Fruit fly (Drosophila melanogaster) whole organism, embryonic: ENCODE measurements around the gene Rsph3.
A peak's percentile ranks its signal among the peaks of the same experiment; 100 is the strongest.

ENCODE experiments used
- CG10209 ChIP-seq: fragments of 200-800 bp; sonication (Bioruptor generic); optimal IDR thresholded peaks from 3 replicates; lab custom pipeline; 2017; ENCODE audit warnings: missing biosample characterization, mild to moderate bottlenecking, missing genetic modification characterization, missing genetic modification reagents
- CG1024 ChIP-seq: fragments of 200-800 bp; sonication (Bioruptor generic); IDR thresholded peaks from 2 replicates; pipeline ENCODE4 v1.3.6; 2022; ENCODE audit warnings: missing biosample characterization, missing genetic modification characterization
- CG10959 ChIP-seq: fragments of 200-800 bp; sonication (Bioruptor generic); IDR thresholded peaks from 2 replicates; pipeline ENCODE4 v1.3.6; 2022; ENCODE audit warnings: missing biosample characterization, missing genetic modification characterization
- CG11093 ChIP-seq: fragments of 200-800 bp; sonication (Bioruptor generic); IDR thresholded peaks from 3 replicates; pipeline ENCODE4 v1.3.6; 2022; ENCODE audit warnings: missing biosample characterization, missing genetic modification characterization
- CG12659 ChIP-seq: fragments of 200-800 bp; sonication (Bioruptor generic); optimal IDR thresholded peaks from 3 replicates; lab custom pipeline; 2017; ENCODE audit warnings: mild to moderate bottlenecking, missing biosample characterization, missing genetic modification reagents, missing genetic modification characterization
- CG13424 ChIP-seq: fragments of 200-800 bp; sonication (Bioruptor generic); optimal IDR thresholded peaks from 2 replicates; lab custom pipeline; 2019; ENCODE audit warnings: missing biosample characterization, mild to moderate bottlenecking, missing genetic modification characterization, moderate library complexity
- CG13775 ChIP-seq: fragments of 200-800 bp; sonication (Bioruptor generic); optimal IDR thresholded peaks from 3 replicates; lab custom pipeline; 2017; ENCODE audit warnings: missing biosample characterization, mild to moderate bottlenecking, missing genetic modification characterization
- CG15601 ChIP-seq: fragments of 200-800 bp; sonication (Bioruptor generic); optimal IDR thresholded peaks from 3 replicates; lab custom pipeline; 2019; ENCODE audit warnings: missing biosample characterization, mild to moderate bottlenecking, missing genetic modification characterization, moderate library complexity
- CG1792 ChIP-seq: fragments of 200-800 bp; sonication (Bioruptor generic); optimal IDR thresholded peaks from 2 replicates; lab custom pipeline; 2016; ENCODE audit warnings: missing biosample characterization, missing genetic modification characterization
- CG3163 ChIP-seq: fragments of 200-800 bp; sonication (Bioruptor generic); optimal IDR thresholded peaks from 3 replicates; lab custom pipeline; 2016; ENCODE audit warnings: missing biosample characterization, missing genetic modification characterization
- CG32772 ChIP-seq: fragments of 200-800 bp; sonication (Bioruptor generic); IDR thresholded peaks from 2 replicates; pipeline ENCODE4 v1.3.6; 2022; ENCODE audit warnings: missing biosample characterization, missing genetic modification characterization
- CG4820 ChIP-seq: fragments of 200-800 bp; sonication (Bioruptor generic); optimal IDR thresholded peaks from 3 replicates; lab custom pipeline; 2016; ENCODE audit warnings: missing biosample characterization, missing genetic modification characterization
- CG6683 ChIP-seq: fragments of 200-800 bp; sonication (Bioruptor generic); optimal IDR thresholded peaks from 2 replicates; lab custom pipeline; 2017; ENCODE audit warnings: missing biosample characterization, mild to moderate bottlenecking, missing genetic modification characterization, missing genetic modification reagents
- CG8089 ChIP-seq: fragments of 200-800 bp; sonication (Bioruptor generic); optimal IDR thresholded peaks from 3 replicates; lab custom pipeline; 2016; ENCODE audit warnings: missing biosample characterization, missing genetic modification characterization
- CG8388 ChIP-seq: fragments of 200-800 bp; sonication (Bioruptor generic); optimal IDR thresholded peaks from 2 replicates; lab custom pipeline; 2019; ENCODE audit warnings: missing biosample characterization, mild to moderate bottlenecking, missing genetic modification characterization, moderate library complexity
- CG8478 ChIP-seq: fragments of >200 bp; optimal IDR thresholded peaks from 2 replicates; lab custom pipeline; 2018
- CkIIα-i1 ChIP-seq: fragments of 200-800 bp; sonication (Bioruptor generic); IDR thresholded peaks from 2 replicates; pipeline ENCODE4 v1.3.6; 2022; ENCODE audit warnings: missing biosample characterization, missing genetic modification characterization
- HLH3B ChIP-seq: fragments of 200-800 bp; sonication (Bioruptor generic); IDR thresholded peaks from 2 replicates; pipeline ENCODE4 v1.3.6; 2022; ENCODE audit warnings: missing biosample characterization, missing genetic modification characterization
- HLHmδ ChIP-seq: fragments of 200-800 bp; sonication (Bioruptor generic); optimal IDR thresholded peaks from 2 replicates; lab custom pipeline; 2018; ENCODE audit warnings: missing biosample characterization, mild to moderate bottlenecking, missing genetic modification characterization, moderate library complexity
- Hey ChIP-seq: fragments of 200-800 bp; sonication (Bioruptor generic); optimal IDR thresholded peaks from 3 replicates; lab custom pipeline; 2018; ENCODE audit warnings: missing biosample characterization, mild to moderate bottlenecking, missing genetic modification characterization
- Mad ChIP-seq: fragments of 200-800 bp; sonication (Bioruptor generic); optimal IDR thresholded peaks from 2 replicates; lab custom pipeline; 2016; ENCODE audit warnings: missing biosample characterization, missing genetic modification characterization
- Neu2 ChIP-seq: fragments of 200-800 bp; sonication (Bioruptor generic); optimal IDR thresholded peaks from 3 replicates; lab custom pipeline; 2016; ENCODE audit warnings: missing biosample characterization, missing genetic modification characterization, borderline replicate concordance
- Nf-YC ChIP-seq: fragments of 200-800 bp; optimal IDR thresholded peaks from 3 replicates; lab custom pipeline; 2019; ENCODE audit warnings: missing biosample characterization, mild to moderate bottlenecking, missing genetic modification characterization, moderate library complexity
- Opbp ChIP-seq: fragments of 200-800 bp; sonication (Bioruptor generic); IDR thresholded peaks from 3 replicates; pipeline ENCODE4 v1.3.6; 2022; ENCODE audit warnings: missing biosample characterization, missing genetic modification characterization; ENCODE audit not compliant: partially characterized antibody
- Sox100B ChIP-seq: fragments of 200-800 bp; sonication (Bioruptor generic); optimal IDR thresholded peaks from 3 replicates; lab custom pipeline; 2018; ENCODE audit warnings: missing biosample characterization, mild to moderate bottlenecking, missing genetic modification characterization
- Sox102F ChIP-seq: fragments of 200-800 bp; sonication (Bioruptor generic); optimal IDR thresholded peaks from 2 replicates; lab custom pipeline; 2018; ENCODE audit warnings: missing biosample characterization, mild to moderate bottlenecking, missing genetic modification characterization, moderate library complexity
- Usf ChIP-seq: fragments of 200-800 bp; sonication (Bioruptor generic); optimal IDR thresholded peaks from 2 replicates; lab custom pipeline; 2017; ENCODE audit warnings: missing genotype, missing biosample characterization, missing genetic modification characterization
- Xrp1 ChIP-seq: fragments of 200-800 bp; sonication (Bioruptor generic); IDR thresholded peaks from 2 replicates; pipeline ENCODE4 v1.3.6; 2022; ENCODE audit warnings: missing biosample characterization, missing genetic modification characterization
- bab2 ChIP-seq: fragments of 200-800 bp; sonication (Bioruptor generic); optimal IDR thresholded peaks from 2 replicates; lab custom pipeline; 2016; ENCODE audit warnings: missing biosample characterization, missing genetic modification characterization
- cas ChIP-seq: fragments of 200-800 bp; sonication (Bioruptor generic); IDR thresholded peaks from 2 replicates; pipeline ENCODE4 v1.3.6; 2022; ENCODE audit warnings: missing biosample characterization, missing genetic modification characterization
- cg ChIP-seq: fragments of 200-800 bp; sonication (Bioruptor generic); optimal IDR thresholded peaks from 3 replicates; lab custom pipeline; 2019; ENCODE audit warnings: missing biosample characterization, mild to moderate bottlenecking, missing genetic modification characterization, moderate library complexity
- crol ChIP-seq: fragments of 200-800 bp; sonication (Bioruptor generic); IDR thresholded peaks from 2 replicates; pipeline ENCODE4 v1.3.6; 2022; ENCODE audit warnings: missing biosample characterization, missing genetic modification characterization
- cwo ChIP-seq: fragments of 200-800 bp; sonication (Bioruptor generic); optimal IDR thresholded peaks from 3 replicates; lab custom pipeline; 2017; ENCODE audit warnings: missing biosample characterization, missing genetic modification characterization, mild to moderate bottlenecking, moderate library complexity, missing genetic modification reagents
- dimm ChIP-seq: fragments of 200-800 bp; sonication (Bioruptor generic); IDR thresholded peaks from 2 replicates; pipeline ENCODE4 v1.3.6; 2022; ENCODE audit warnings: missing biosample characterization, missing genetic modification characterization
- en ChIP-seq: fragments of 200-800 bp; sonication (Bioruptor generic); optimal IDR thresholded peaks from 2 replicates; lab custom pipeline; 2016; ENCODE audit warnings: missing biosample characterization, missing genetic modification characterization
- gfzf ChIP-seq: fragments of 200-800 bp; sonication (Bioruptor generic); optimal IDR thresholded peaks from 2 replicates; lab custom pipeline; 2016; ENCODE audit warnings: missing biosample characterization, mild to moderate bottlenecking, missing genetic modification characterization, moderate library complexity
- hb ChIP-seq: fragments of 200-800 bp; sonication (Bioruptor generic); IDR thresholded peaks from 3 replicates; pipeline ENCODE4 v1.3.6; 2022; ENCODE audit warnings: missing biosample characterization, missing genetic modification characterization; ENCODE audit not compliant: partially characterized antibody
- her ChIP-seq: fragments of 200-800 bp; sonication (Bioruptor generic); optimal IDR thresholded peaks from 2 replicates; lab custom pipeline; 2016; ENCODE audit warnings: missing biosample characterization, missing genetic modification characterization
- hkb ChIP-seq, 2 experiments: fragments of 200-800 bp in 1 of 2; fragments of >200 bp in 1 of 2; sonication (Bioruptor generic) in 1 of 2; IDR thresholded peaks in 1 of 2; optimal IDR thresholded peaks in 1 of 2; 2 replicates each; pipeline versions ENCODE4 v1.3.6 to Lab custom; 2017 to 2022; ENCODE audit warnings: missing biosample characterization in 1 of 2, missing genetic modification characterization in 1 of 2
- kay ChIP-seq: fragments of 200-800 bp; sonication (Bioruptor generic); optimal IDR thresholded peaks from 2 replicates; lab custom pipeline; 2016; ENCODE audit warnings: missing biosample characterization, missing genetic modification characterization
- otp ChIP-seq: fragments of 200-800 bp; sonication (Bioruptor generic); IDR thresholded peaks from 3 replicates; pipeline ENCODE4, ENCODE4 v1.3.6; 2022; ENCODE audit warnings: missing biosample characterization, missing genetic modification characterization
- pan ChIP-seq, 4 experiments: fragments of >200 bp in 3 of 4; fragments of 200-800 bp in 1 of 4; sonication (Bioruptor generic) in 1 of 4; optimal IDR thresholded peaks in 3 of 4; IDR thresholded peaks in 1 of 4; 2 replicates each; pipeline versions ENCODE4 v1.3.6 to Lab custom; 2017 to 2022; ENCODE audit warnings: missing biosample characterization in 2 of 4, missing genetic modification characterization in 2 of 4, mixed read lengths in 1 of 4
- run ChIP-seq: fragments of 200-800 bp; sonication (Bioruptor generic); optimal IDR thresholded peaks from 3 replicates; lab custom pipeline; 2018; ENCODE audit warnings: missing biosample characterization, mild to moderate bottlenecking, missing genetic modification characterization
- slp2 ChIP-seq: fragments of 200-800 bp; sonication (Bioruptor generic); optimal IDR thresholded peaks from 2 replicates; lab custom pipeline; 2016; ENCODE audit warnings: missing biosample characterization, missing genetic modification characterization
- stwl ChIP-seq: fragments of 200-800 bp; sonication (Bioruptor generic); optimal IDR thresholded peaks from 3 replicates; lab custom pipeline; 2018; ENCODE audit warnings: missing biosample characterization, mild to moderate bottlenecking, missing genetic modification characterization, moderate library complexity
- sug ChIP-seq: fragments of 200-800 bp; optimal IDR thresholded peaks from 2 replicates; lab custom pipeline; 2019; ENCODE audit warnings: missing biosample characterization, mild to moderate bottlenecking, missing genetic modification characterization, moderate library complexity
- trh ChIP-seq: fragments of 200-800 bp; sonication (Bioruptor generic); optimal IDR thresholded peaks from 2 replicates; lab custom pipeline; 2016; ENCODE audit warnings: missing biosample characterization, missing genetic modification characterization
- tup ChIP-seq: fragments of 200-800 bp; sonication (Bioruptor generic); optimal IDR thresholded peaks from 2 replicates; lab custom pipeline; 2016; ENCODE audit warnings: missing biosample characterization, mild to moderate bottlenecking, missing genetic modification characterization, moderate library complexity

Gene Rsph3

DNA sequence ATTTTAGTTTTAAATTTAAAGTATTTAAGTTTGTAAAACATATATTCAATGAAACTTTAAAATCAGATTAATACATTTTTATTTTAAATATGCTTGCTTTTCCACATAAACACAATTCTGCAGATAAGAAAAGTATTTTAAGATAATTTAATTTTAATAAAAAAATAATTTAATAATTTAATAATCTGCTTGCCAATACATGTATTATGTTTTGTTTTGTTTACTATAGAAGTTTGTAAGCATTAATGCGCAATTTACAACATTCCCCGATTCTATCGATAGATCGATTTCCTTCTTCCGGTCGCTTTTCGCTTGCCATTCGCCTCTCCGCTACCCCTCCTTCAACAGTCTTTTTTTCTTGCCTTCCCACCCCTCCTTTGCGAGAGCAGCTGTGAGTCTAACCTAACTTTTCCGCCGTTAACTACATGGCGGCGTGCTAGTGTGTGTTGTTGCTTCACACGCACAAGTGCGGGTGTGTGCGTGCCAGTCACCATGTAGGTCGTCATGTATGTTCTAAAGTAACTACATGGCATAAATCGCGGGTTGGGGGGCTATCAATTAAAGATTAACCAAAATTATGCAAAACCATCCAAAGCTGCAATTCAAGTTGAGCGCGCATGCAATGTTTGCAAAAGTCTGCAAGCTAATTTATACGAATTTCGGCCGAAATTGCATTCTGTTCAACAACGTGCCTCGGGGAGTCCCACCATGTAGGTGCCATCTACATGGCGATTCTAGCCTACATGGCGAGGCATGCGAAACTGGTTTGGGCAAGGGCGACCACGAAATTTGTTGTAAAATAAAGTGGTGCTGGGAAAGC lies 19.5 kb downstream of the Rsph3 start (continued):
- TF ChIP-seq CG1792 (GFP tag; lab: Kevin White, UChicago), result no peak
- TF ChIP-seq CG10959, result no peak
- TF ChIP-seq pan (optimal IDR thresholded peaks at IDR 0.05; lab: Kevin White, UChicago), result no peak
- no peak for TF ChIP-seq pan (GFP tag; optimal IDR thresholded peaks at IDR 0.05 in 1 of 2, IDR thresholded peaks at IDR 0.05 in 1 of 2)
- TF ChIP-seq CG4820 (GFP tag; lab: Kevin White, UChicago), result no peak
- TF ChIP-seq cas (GFP tag; lab: Robert Waterston, UW), result no peak
- TF ChIP-seq CG12659 (GFP tag; lab: Kevin White, UChicago), result peak; percentile 14
- TF ChIP-seq HLH3B (GFP tag; lab: Robert Waterston, UW), result no peak; the same call in 1 of the 2 replicates
- TF ChIP-seq CkIIα-i1, result no peak
- TF ChIP-seq run (tag; lab: Kevin White, UChicago), result no peak
- TF ChIP-seq CG6683 (GFP tag; lab: Kevin White, UChicago), result no peak
- no peak for TF ChIP-seq hb
- no peak for TF ChIP-seq CG1024
- TF ChIP-seq Mad (GFP tag; lab: Kevin White, UChicago), result no peak
- TF ChIP-seq Nf-YC (tag; lab: Kevin White, UChicago), result peak; percentile 29
- peak; percentile 84 for TF ChIP-seq CG8478 (lab: Kevin White, UChicago)
- TF ChIP-seq crol (GFP tag; lab: Robert Waterston, UW), result peak; percentile 100
- TF ChIP-seq CG11093 (GFP tag; lab: Robert Waterston, UW), result no peak
- peak; percentile 4 for TF ChIP-seq HLHmδ
- TF ChIP-seq CG3163 (GFP tag; lab: Kevin White, UChicago), result no peak
- no peak for TF ChIP-seq en (GFP tag; lab: Kevin White, UChicago)
- TF ChIP-seq CG10209 (GFP tag; lab: Kevin White, UChicago), result peak; percentile 35
- TF ChIP-seq Neu2 (GFP tag; lab: Kevin White, UChicago), result no peak
- no peak for TF ChIP-seq hkb (optimal IDR thresholded peaks at IDR 0.05; lab: Kevin White, UChicago)
- TF ChIP-seq hkb (GFP tag; IDR thresholded peaks at IDR 0.05; lab: Robert Waterston, UW), result no peak
- TF ChIP-seq slp2 (GFP tag; lab: Kevin White, UChicago), result no peak
- TF ChIP-seq CG13424 (tag; lab: Kevin White, UChicago), result peak; percentile 43
- TF ChIP-seq otp (GFP tag; lab: Robert Waterston, UW), result 0 out of 3 replicates have a peak, but pooled peaks have one; percentile 34
- TF ChIP-seq Xrp1 (GFP tag; lab: Robert Waterston, UW), result no peak
- peak; percentile 62 for TF ChIP-seq CG13775 (GFP tag; lab: Kevin White, UChicago)
- no peak for TF ChIP-seq Sox100B
- no peak for TF ChIP-seq trh (GFP tag; lab: Kevin White, UChicago)
- TF ChIP-seq cg, result peak; percentile 97
- peak; percentile 27 for TF ChIP-seq stwl
- TF ChIP-seq CG8089, result no peak
- no peak for TF ChIP-seq Hey (tag; lab: Kevin White, UChicago)
- TF ChIP-seq gfzf (GFP tag; lab: Kevin White, UChicago), result no peak
- peak; percentile 67; the same call in 2 of the 3 replicates for TF ChIP-seq Opbp (GFP tag; lab: Robert Waterston, UW)
- TF ChIP-seq tup (GFP tag; lab: Kevin White, UChicago), result no peak
- no peak for TF ChIP-seq dimm (GFP tag; lab: Robert Waterston, UW)
- TF ChIP-seq cwo (GFP tag; lab: Kevin White, UChicago), result no peak
- TF ChIP-seq sug (tag; lab: Kevin White, UChicago), result peak; percentile 62
- no peak for TF ChIP-seq CG32772 (GFP tag; lab: Robert Waterston, UW)
- TF ChIP-seq Usf, result no peak
- TF ChIP-seq CG8388 (GFP tag; lab: Kevin White, UChicago), result no peak
- no peak for TF ChIP-seq kay (GFP tag; lab: Kevin White, UChicago)
- TF ChIP-seq her, result peak; percentile 13
- no peak for TF ChIP-seq CG15601 (tag; lab: Kevin White, UChicago)
- no peak for TF ChIP-seq bab2
- no peak for TF ChIP-seq Sox102F
